Worm (Caenorhabditis elegans) whole organism, mixed stage, embryonic: ENCODE results near the gene jun-1.

Source experiments
- bed-3 ChIP-seq: fragments of 200-800 bp; sonication (Bioruptor generic); optimal IDR thresholded peaks from 3 replicates; lab custom pipeline; 2018; ENCODE audit warnings: mild to moderate bottlenecking, missing genetic modification characterization, moderate library complexity, missing compliant biosample characterization
- blmp-1 ChIP-seq: fragments of 150-350 bp; optimal IDR thresholded peaks from 2 replicates; lab custom pipeline; 2014; ENCODE audit warnings: missing biosample characterization, missing genetic modification characterization
- ceh-83 ChIP-seq: fragments of 200-800 bp; sonication (Bioruptor generic); optimal IDR thresholded peaks from 2 replicates; lab custom pipeline; 2018; ENCODE audit warnings: mild to moderate bottlenecking, missing genetic modification characterization, missing compliant biosample characterization
- cnd-1 ChIP-seq: fragments of 200-800 bp; sonication (Bioruptor generic); optimal IDR thresholded peaks from 2 replicates; lab custom pipeline; 2018; ENCODE audit warnings: mild to moderate bottlenecking, missing genetic modification characterization, missing compliant biosample characterization
- elt-3 ChIP-seq: fragments of 150-350 bp; optimal IDR thresholded peaks from 2 replicates; lab custom pipeline; 2014; ENCODE audit warnings: missing biosample characterization, missing genetic modification characterization
- lin-13 ChIP-seq: fragments of 150-350 bp; optimal IDR thresholded peaks from 2 replicates; lab custom pipeline; 2014; ENCODE audit warnings: missing biosample characterization, missing genetic modification characterization
- lsy-2 ChIP-seq: fragments of 150-350 bp; optimal IDR thresholded peaks from 2 replicates; lab custom pipeline; 2014; ENCODE audit warnings: missing biosample characterization, missing genetic modification characterization
- nhr-12 ChIP-seq: fragments of 150-350 bp; optimal IDR thresholded peaks from 2 replicates; lab custom pipeline; 2014; ENCODE audit warnings: missing biosample characterization, missing genetic modification characterization

DNA sequence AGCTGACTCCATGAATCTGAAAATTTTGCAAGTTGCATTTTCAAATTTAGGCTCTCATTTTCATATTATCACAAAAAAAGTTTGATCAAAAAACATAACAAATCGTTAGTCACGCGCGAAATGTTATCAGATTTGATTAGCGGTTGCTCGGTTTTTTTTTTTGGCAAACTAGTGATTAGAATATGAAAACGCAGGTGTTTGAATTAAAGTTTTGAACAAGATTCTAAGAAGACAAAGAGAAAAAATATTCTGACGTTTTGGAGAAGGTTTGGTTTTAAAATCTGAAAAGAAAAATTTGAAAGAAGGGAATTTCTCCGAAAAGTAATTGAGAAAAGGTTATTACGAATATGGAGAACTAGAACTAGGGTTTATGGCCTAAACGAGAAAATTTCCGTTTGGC lies 31.4 kb downstream of the jun-1 start:
- TF ChIP-seq nhr-12 (no peak), lsy-2 (tag; lab: Kevin White, UChicago) (no peak), elt-3 (no peak), lin-13 (tag; lab: Kevin White, UChicago) (no peak), blmp-1 (no peak), bed-3 (GFP tag; lab: Kevin White, UChicago) (no peak), ceh-83 (GFP tag; lab: Kevin White, UChicago) (no peak), cnd-1 (tag; lab: Kevin White, UChicago) (no peak)
